Fruit fly (Drosophila melanogaster) whole organism, embryonic: Measurements from ENCODE around the gene Mec2.
A peak's percentile ranks its signal among the peaks of the same experiment; 100 is the strongest.

Experiments
- Atf3 ChIP-seq: fragments of 200-800 bp; sonication (Bioruptor generic); optimal IDR thresholded peaks from 3 replicates; lab custom pipeline; 2016; ENCODE audit warnings: missing biosample characterization, missing genetic modification characterization
- CG10565 ChIP-seq: fragments of 200-800 bp; sonication (Bioruptor generic); optimal IDR thresholded peaks from 3 replicates; lab custom pipeline; 2016; ENCODE audit warnings: missing biosample characterization, mild to moderate bottlenecking, missing genetic modification characterization
- CG1233 ChIP-seq: fragments of 200-800 bp; sonication (Bioruptor generic); optimal IDR thresholded peaks from 4 replicates; lab custom pipeline; 2018; ENCODE audit warnings: missing biosample characterization, mild to moderate bottlenecking, missing genetic modification characterization
- CG12769 ChIP-seq: fragments of 200-800 bp; sonication (Bioruptor generic); optimal IDR thresholded peaks from 2 replicates; lab custom pipeline; 2019; ENCODE audit warnings: missing biosample characterization, mild to moderate bottlenecking, missing genetic modification characterization, moderate library complexity
- CG13775 ChIP-seq: fragments of 200-800 bp; sonication (Bioruptor generic); optimal IDR thresholded peaks from 3 replicates; lab custom pipeline; 2017; ENCODE audit warnings: missing biosample characterization, mild to moderate bottlenecking, missing genetic modification characterization
- CG14441 ChIP-seq: fragments of 200-800 bp; sonication (Bioruptor generic); IDR thresholded peaks from 2 replicates; pipeline ENCODE4 v1.3.6; 2022; ENCODE audit warnings: missing biosample characterization, missing genetic modification characterization
- CG15514 ChIP-seq: fragments of 200-800 bp; sonication (Bioruptor generic); optimal IDR thresholded peaks from 3 replicates; lab custom pipeline; 2017; ENCODE audit warnings: missing biosample characterization, missing genetic modification characterization, mild to moderate bottlenecking, moderate library complexity, missing genetic modification reagents
- CG2129 ChIP-seq: fragments of 200-800 bp; sonication (Bioruptor generic); IDR thresholded peaks from 2 replicates; pipeline ENCODE4 v1.3.6; 2022; ENCODE audit warnings: missing biosample characterization, missing genetic modification characterization; ENCODE audit not compliant: partially characterized antibody
- CG2875 ChIP-seq: fragments of 200-800 bp; sonication (Bioruptor generic); optimal IDR thresholded peaks from 2 replicates; lab custom pipeline; 2017; ENCODE audit warnings: missing biosample characterization, mild to moderate bottlenecking, missing genetic modification characterization, missing genetic modification reagents
- CG34376 ChIP-seq: fragments of 200-800 bp; sonication (Bioruptor generic); optimal IDR thresholded peaks from 2 replicates; lab custom pipeline; 2018; ENCODE audit warnings: missing biosample characterization, mild to moderate bottlenecking, missing genetic modification characterization
- CG34422 ChIP-seq: fragments of 200-800 bp; sonication (Bioruptor generic); IDR thresholded peaks from 3 replicates; pipeline ENCODE4 v1.3.6; 2022; ENCODE audit warnings: missing biosample characterization, missing genetic modification characterization
- CG7963 ChIP-seq: fragments of 200-800 bp; sonication (Bioruptor generic); IDR thresholded peaks from 3 replicates; pipeline ENCODE4 v1.3.6; 2022; ENCODE audit warnings: missing biosample characterization, missing genetic modification characterization; ENCODE audit not compliant: partially characterized antibody
- CG8359 ChIP-seq: fragments of 200-800 bp; sonication (Bioruptor generic); optimal IDR thresholded peaks from 2 replicates; lab custom pipeline; 2017; ENCODE audit warnings: missing biosample characterization, mild to moderate bottlenecking, missing genetic modification characterization, borderline replicate concordance
- CG8924 ChIP-seq: fragments of 200-800 bp; optimal IDR thresholded peaks from 3 replicates; lab custom pipeline; 2019; ENCODE audit warnings: missing biosample characterization, mild to moderate bottlenecking, missing genetic modification characterization, moderate library complexity
- CG9932 ChIP-seq: fragments of 200-800 bp; sonication (Bioruptor generic); IDR thresholded peaks from 2 replicates; pipeline ENCODE4 v1.3.6; 2022; ENCODE audit warnings: missing biosample characterization, missing genetic modification characterization
- Drgx ChIP-seq: fragments of 200-800 bp; sonication (Bioruptor generic); IDR thresholded peaks from 2 replicates; pipeline ENCODE4 v1.3.6; 2022; ENCODE audit warnings: missing biosample characterization, missing genetic modification characterization
- Ets65A ChIP-seq: fragments of 200-800 bp; sonication (Bioruptor generic); peaks from one replicate; lab custom pipeline; 2016; ENCODE audit warnings: missing biosample characterization, missing genetic modification characterization
- H15 ChIP-seq: fragments of 200-800 bp; sonication (Bioruptor generic); IDR thresholded peaks from 3 replicates; pipeline ENCODE4 v1.3.6; 2022; ENCODE audit warnings: missing biosample characterization, missing genetic modification characterization
- Myb ChIP-seq: fragments of 200-800 bp; sonication (Bioruptor generic); optimal IDR thresholded peaks from 2 replicates; lab custom pipeline; 2016; ENCODE audit warnings: missing biosample characterization, missing genetic modification characterization
- Oli ChIP-seq: fragments of 200-800 bp; sonication (Bioruptor generic); optimal IDR thresholded peaks from 2 replicates; lab custom pipeline; 2018; ENCODE audit warnings: missing biosample characterization, mild to moderate bottlenecking, missing genetic modification characterization, moderate library complexity
- Ravus ChIP-seq: fragments of 200-800 bp; sonication (Bioruptor generic); IDR thresholded peaks from 2 replicates; pipeline ENCODE4 v1.3.6; 2022; ENCODE audit warnings: missing biosample characterization, missing genetic modification characterization
- Sin3A ChIP-seq: fragments of >200 bp; optimal IDR thresholded peaks from 2 replicates; lab custom pipeline; 2018
- Vsx1 ChIP-seq: fragments of 200-800 bp; sonication (Bioruptor generic); optimal IDR thresholded peaks from 2 replicates; lab custom pipeline; 2017; ENCODE audit warnings: missing biosample characterization, mild to moderate bottlenecking, missing genetic modification characterization, missing genetic modification reagents
- bowl ChIP-seq: fragments of 200-800 bp; sonication (Bioruptor generic); IDR thresholded peaks from 2 replicates; pipeline ENCODE4 v1.3.6; 2022; ENCODE audit warnings: missing biosample characterization, missing genetic modification characterization
- dmrt11E ChIP-seq: fragments of 200-800 bp; sonication (Bioruptor generic); optimal IDR thresholded peaks from 3 replicates; lab custom pipeline; 2018; ENCODE audit warnings: missing biosample characterization, mild to moderate bottlenecking, missing genetic modification characterization, moderate library complexity
- exex ChIP-seq: fragments of 200-800 bp; sonication (Bioruptor generic); optimal IDR thresholded peaks from 4 replicates; lab custom pipeline; 2018; ENCODE audit warnings: missing biosample characterization, mild to moderate bottlenecking, missing genetic modification characterization, moderate library complexity
- gsb-n ChIP-seq: fragments of 200-800 bp; sonication (Bioruptor generic); optimal IDR thresholded peaks from 3 replicates; lab custom pipeline; 2018; ENCODE audit warnings: missing biosample characterization, mild to moderate bottlenecking, missing genetic modification characterization
- gt ChIP-seq: fragments of 200-800 bp; sonication (Bioruptor generic); IDR thresholded peaks from 2 replicates; pipeline ENCODE4 v1.3.6; 2022; ENCODE audit warnings: missing biosample characterization, missing genetic modification characterization
- insv ChIP-seq, 2 experiments: fragments of 200-800 bp; sonication (Bioruptor generic); optimal IDR thresholded peaks; 3 replicates each; lab custom pipeline; 2016 to 2018; ENCODE audit warnings: missing biosample characterization in 2 of 2, missing genetic modification characterization in 2 of 2
- lov ChIP-seq, 2 experiments: fragments of 200-800 bp in 1 of 2; fragments of >200 bp in 1 of 2; sonication (Bioruptor generic) in 1 of 2; IDR thresholded peaks in 1 of 2; optimal IDR thresholded peaks in 1 of 2; 2 replicates in 1 of 2; 3 replicates in 1 of 2; pipeline versions ENCODE4 v1.3.6 to Lab custom; 2017 to 2022; ENCODE audit warnings: missing biosample characterization in 1 of 2, missing genetic modification characterization in 1 of 2
- mirr ChIP-seq: fragments of 200-800 bp; sonication (Bioruptor generic); optimal IDR thresholded peaks from 3 replicates; lab custom pipeline; 2018; ENCODE audit warnings: missing biosample characterization, mild to moderate bottlenecking, missing genetic modification characterization
- nerfin-2 ChIP-seq: fragments of 200-800 bp; sonication (Bioruptor generic); IDR thresholded peaks from 2 replicates; pipeline ENCODE4 v1.3.6; 2022; ENCODE audit warnings: missing biosample characterization, missing genetic modification characterization; ENCODE audit not compliant: partially characterized antibody
- run ChIP-seq: fragments of 200-800 bp; sonication (Bioruptor generic); optimal IDR thresholded peaks from 3 replicates; lab custom pipeline; 2018; ENCODE audit warnings: missing biosample characterization, mild to moderate bottlenecking, missing genetic modification characterization
- sr ChIP-seq: fragments of 200-800 bp; sonication (Bioruptor generic); IDR thresholded peaks from 3 replicates; pipeline ENCODE4 v1.3.6; 2022; ENCODE audit warnings: missing biosample characterization, missing genetic modification characterization
- ssp ChIP-seq: fragments of 200-800 bp; sonication (Bioruptor generic); IDR thresholded peaks from 2 replicates; pipeline ENCODE4 v1.3.6; 2022; ENCODE audit warnings: missing biosample characterization, missing genetic modification characterization
- sug ChIP-seq: fragments of 200-800 bp; optimal IDR thresholded peaks from 2 replicates; lab custom pipeline; 2019; ENCODE audit warnings: missing biosample characterization, mild to moderate bottlenecking, missing genetic modification characterization, moderate library complexity
- wdn ChIP-seq: fragments of 200-800 bp; sonication (Bioruptor generic); IDR thresholded peaks from 2 replicates; pipeline ENCODE4 v1.3.6; 2022; ENCODE audit warnings: missing biosample characterization, missing genetic modification characterization
- wor ChIP-seq: fragments of 200-800 bp; sonication (Bioruptor generic); IDR thresholded peaks from 2 replicates; pipeline ENCODE4 v1.3.6; 2022; ENCODE audit warnings: missing biosample characterization, missing genetic modification characterization
- zf30C ChIP-seq: fragments of 200-800 bp; sonication (Bioruptor generic); optimal IDR thresholded peaks from 3 replicates; lab custom pipeline; 2018; ENCODE audit warnings: missing biosample characterization, mild to moderate bottlenecking, missing genetic modification characterization

Gene Mec2

DNA sequence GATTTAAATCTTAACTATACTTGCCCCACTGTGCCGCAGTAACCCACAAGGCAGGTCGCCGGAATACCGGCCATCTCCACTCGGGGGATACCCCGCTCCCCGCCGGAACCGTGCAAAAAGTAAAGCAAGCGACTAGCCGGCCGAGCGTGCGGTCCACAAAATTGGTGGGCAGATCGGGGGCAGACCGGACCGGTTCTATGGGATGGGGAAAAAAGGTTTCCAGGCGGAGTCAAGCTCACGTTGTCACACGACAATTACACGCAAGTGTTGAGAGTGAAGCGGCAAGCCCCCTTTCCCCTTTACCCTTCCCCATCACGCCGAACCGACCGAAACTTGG, 37.4 kb downstream of the Mec2 start (continued):
- TF ChIP-seq Vsx1 (no peak), wdn (GFP tag; lab: Robert Waterston, UW) (no peak), ssp (GFP tag; lab: Robert Waterston, UW) (no peak), CG12769 (tag; lab: Kevin White, UChicago) (peak; percentile 55), CG13775 (GFP tag; lab: Kevin White, UChicago) (peak; percentile 13), CG34422 (GFP tag; lab: Robert Waterston, UW) (no peak), gt (GFP tag; lab: Robert Waterston, UW) (no peak), Ets65A (peak; percentile 3), CG2129 (GFP tag; lab: Robert Waterston, UW) (no peak), CG1233 (GFP tag; lab: Kevin White, UChicago) (no peak), CG9932 (GFP tag; lab: Robert Waterston, UW) (0 out of 2 replicates have a peak, but pooled peaks have one; percentile 8), sr (GFP tag; lab: Robert Waterston, UW) (0 out of 3 replicates have a peak, but pooled peaks have one; percentile 43), Sin3A (lab: Kevin White, UChicago) (no peak), nerfin-2 (GFP tag; lab: Robert Waterston, UW) (no peak)

DNA sequence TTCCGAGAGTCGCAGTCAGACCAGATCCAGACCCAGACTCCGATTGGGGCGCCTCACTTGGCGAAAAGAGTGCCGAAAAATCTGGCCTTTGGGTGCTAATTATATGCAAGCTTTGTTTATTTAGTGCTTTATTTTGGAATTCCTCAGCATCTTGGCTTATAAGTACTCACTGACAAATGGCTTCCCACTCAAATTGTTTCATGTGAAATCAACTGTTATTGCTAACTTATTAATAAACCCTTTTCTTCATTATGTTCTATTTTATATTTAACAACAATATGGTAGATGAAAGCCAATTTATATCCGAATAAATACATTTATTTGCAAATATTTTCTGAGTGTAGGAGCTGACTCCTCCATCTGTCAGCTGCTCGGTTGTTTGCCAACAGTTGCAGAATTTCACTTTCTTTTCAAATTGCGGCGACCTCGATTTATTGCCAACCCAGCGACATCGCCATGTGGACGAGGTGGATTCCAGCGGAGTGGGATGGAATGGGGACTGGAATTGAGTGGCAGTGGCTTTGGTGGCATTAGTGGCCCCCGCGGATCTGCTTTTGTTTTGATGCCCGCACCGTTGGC, 42.1 kb downstream of the Mec2 start:
- peak; percentile 40; the same call in 1 of the 2 replicates for TF ChIP-seq Drgx (GFP tag; lab: Robert Waterston, UW)
- TF ChIP-seq H15 (GFP tag; lab: Robert Waterston, UW): no peak
- TF ChIP-seq dmrt11E: no peak
- TF ChIP-seq, all 482 proteins: peak for 1

DNA sequence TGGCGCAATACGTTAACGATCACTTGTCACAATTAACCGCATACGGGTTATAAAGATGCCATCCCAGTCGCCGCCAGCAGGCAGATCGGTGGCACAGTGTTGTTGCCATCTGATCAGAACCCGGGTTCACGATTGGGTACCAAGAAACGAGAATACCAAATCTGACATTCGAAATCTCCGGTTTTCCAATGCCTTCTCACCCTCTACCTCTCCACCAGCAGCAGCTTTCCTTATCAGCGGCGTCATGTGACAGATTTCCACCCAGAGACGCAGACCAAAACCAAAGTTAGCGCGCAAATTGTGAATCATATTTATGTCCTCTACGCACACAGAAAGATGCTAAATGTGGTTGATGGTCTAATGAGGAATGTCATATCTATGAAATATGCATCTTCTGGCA, 50.8 kb downstream of the Mec2 start:
- TF ChIP-seq gsb-n (tag; lab: Kevin White, UChicago) (no peak), CG7963 (GFP tag; lab: Robert Waterston, UW) (no peak)

DNA sequence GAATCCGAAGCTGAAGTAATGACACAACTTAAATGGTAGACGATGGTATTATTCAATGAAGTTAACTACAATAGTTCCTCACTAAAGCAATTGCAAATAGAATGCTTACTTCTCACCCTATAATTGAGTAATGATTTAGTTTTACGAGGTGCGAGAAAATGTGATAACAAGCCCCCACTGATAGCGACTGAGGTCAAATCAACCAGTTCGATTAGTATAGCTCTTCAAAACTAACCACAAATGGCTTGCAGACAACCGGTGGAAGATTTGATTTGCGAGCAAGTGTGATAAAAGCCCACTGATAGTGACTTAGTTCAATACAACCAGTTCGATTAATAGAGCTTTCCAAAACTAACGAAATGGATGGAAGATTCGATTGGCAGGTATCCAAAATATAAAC, 51.5 kb downstream of the Mec2 start:
- peak; percentile 37 for TF ChIP-seq CG15514 (GFP tag; lab: Kevin White, UChicago)
- no peak for TF ChIP-seq insv (GFP tag; optimal IDR thresholded peaks at IDR 0.05; lab: Kevin White, UChicago)
- TF ChIP-seq bowl (GFP tag; lab: Robert Waterston, UW): no peak
- TF ChIP-seq CG8359 (GFP tag; lab: Kevin White, UChicago): no peak
- no peak for TF ChIP-seq wor (GFP tag; lab: Robert Waterston, UW)
- TF ChIP-seq CG34376 (GFP tag; lab: Kevin White, UChicago): peak; percentile 11
- TF ChIP-seq lov (optimal IDR thresholded peaks at IDR 0.05; lab: Kevin White, UChicago): no peak
- no peak for TF ChIP-seq lov (GFP tag; IDR thresholded peaks at IDR 0.05; lab: Robert Waterston, UW)
- no peak for TF ChIP-seq Oli
- TF ChIP-seq exex (tag; lab: Kevin White, UChicago): peak; percentile 69
- TF ChIP-seq run: peak; percentile 48
- no peak for TF ChIP-seq Myb (GFP tag; lab: Kevin White, UChicago)
- no peak for TF ChIP-seq Ravus (GFP tag; lab: Robert Waterston, UW)
- no peak for TF ChIP-seq CG2875
- TF ChIP-seq zf30C (GFP tag; lab: Kevin White, UChicago): no peak
- no peak for TF ChIP-seq CG8924 (tag; lab: Kevin White, UChicago)
- TF ChIP-seq mirr: peak; percentile 76
- TF ChIP-seq CG14441 (GFP tag; lab: Robert Waterston, UW): no peak
- no peak for TF ChIP-seq CG10565 (GFP tag; lab: Kevin White, UChicago)
- no peak for TF ChIP-seq Atf3 (GFP tag; lab: Kevin White, UChicago)
- TF ChIP-seq sug (tag; lab: Kevin White, UChicago): peak; percentile 78
- TF ChIP-seq, all 482 proteins: peak for 6
